Worm (Caenorhabditis elegans) whole organism, L1 larva: ENCODE measurements around the gene dgk-2.

ENCODE experiments used
- Y116A8C.19 ChIP-seq: sonication (generic microtip); optimal IDR thresholded peaks from 2 replicates; lab custom pipeline; 2016; ENCODE audit warnings: missing compliant biosample characterization, missing genetic modification characterization, borderline replicate concordance
- alr-1 ChIP-seq: fragments of 200-800 bp; sonication (Bioruptor generic); optimal IDR thresholded peaks from 2 replicates; lab custom pipeline; 2018; ENCODE audit warnings: borderline replicate concordance, mild to moderate bottlenecking, missing genetic modification characterization, missing compliant biosample characterization
- ama-1 ChIP-seq: fragments of 150-350 bp; optimal IDR thresholded peaks from 2 replicates; lab custom pipeline; 2014
- ces-1 ChIP-seq: fragments of 150-350 bp; optimal IDR thresholded peaks from 2 replicates; lab custom pipeline; 2014; ENCODE audit warnings: missing biosample characterization, missing genetic modification reagents, missing genetic modification characterization
- egl-13 ChIP-seq: sonication (generic microtip); optimal IDR thresholded peaks from 2 replicates; lab custom pipeline; 2016; ENCODE audit warnings: missing genotype, missing genetic modification reagents, missing genetic modification characterization, missing compliant biosample characterization
- fkh-4 ChIP-seq: sonication (generic microtip); optimal IDR thresholded peaks from 2 replicates; lab custom pipeline; 2016; ENCODE audit warnings: missing compliant biosample characterization, missing genetic modification characterization, borderline replicate concordance
- hpl-2 ChIP-seq: fragments of 150-350 bp; optimal IDR thresholded peaks from 2 replicates; lab custom pipeline; 2014; ENCODE audit warnings: missing biosample characterization, missing genetic modification reagents, missing genetic modification characterization
- isw-1 ChIP-seq: fragments of 200-800 bp; sonication (Bioruptor generic); IDR thresholded peaks from 2 replicates; pipeline ENCODE4 v1.3.6; 2022; ENCODE audit warnings: missing genetic modification characterization, missing compliant biosample characterization
- lin-14 ChIP-seq: fragments of 200-800 bp; sonication (Bioruptor generic); optimal IDR thresholded peaks from 2 replicates; lab custom pipeline; 2018; ENCODE audit warnings: mild to moderate bottlenecking, missing genetic modification characterization, moderate library complexity, missing compliant biosample characterization
- mab-9 ChIP-seq: fragments of 200-800 bp; sonication (Bioruptor generic); IDR thresholded peaks from 2 replicates; pipeline ENCODE4 v1.3.6; 2022; ENCODE audit warnings: missing genetic modification reagents, missing genetic modification characterization, missing compliant biosample characterization
- nhr-76 ChIP-seq: sonication (generic microtip); optimal IDR thresholded peaks from 2 replicates; lab custom pipeline; 2017; ENCODE audit warnings: missing biosample characterization, missing genetic modification characterization
- sox-4 ChIP-seq: sonication (generic microtip); optimal IDR thresholded peaks from 2 replicates; lab custom pipeline; 2016; ENCODE audit warnings: missing genetic modification characterization, missing compliant biosample characterization
- sup-37 ChIP-seq: fragments of 200-800 bp; sonication (Bioruptor generic); optimal IDR thresholded peaks from 2 replicates; lab custom pipeline; 2018; ENCODE audit warnings: mild to moderate bottlenecking, missing genetic modification characterization, missing compliant biosample characterization
- unc-30 ChIP-seq: sonication (generic microtip); optimal IDR thresholded peaks from 2 replicates; lab custom pipeline; 2017; ENCODE audit warnings: missing biosample characterization, missing genetic modification characterization
- vab-15 ChIP-seq: sonication (generic microtip); optimal IDR thresholded peaks from 2 replicates; lab custom pipeline; 2017; ENCODE audit warnings: missing genotype, mild to moderate bottlenecking, missing genetic modification characterization, missing compliant biosample characterization
- zip-4 ChIP-seq: fragments of 200-800 bp; sonication (Bioruptor generic); optimal IDR thresholded peaks from 2 replicates; lab custom pipeline; 2018; ENCODE audit warnings: mild to moderate bottlenecking, missing genetic modification characterization, moderate library complexity, missing compliant biosample characterization

dgk-2 gene

DNA sequence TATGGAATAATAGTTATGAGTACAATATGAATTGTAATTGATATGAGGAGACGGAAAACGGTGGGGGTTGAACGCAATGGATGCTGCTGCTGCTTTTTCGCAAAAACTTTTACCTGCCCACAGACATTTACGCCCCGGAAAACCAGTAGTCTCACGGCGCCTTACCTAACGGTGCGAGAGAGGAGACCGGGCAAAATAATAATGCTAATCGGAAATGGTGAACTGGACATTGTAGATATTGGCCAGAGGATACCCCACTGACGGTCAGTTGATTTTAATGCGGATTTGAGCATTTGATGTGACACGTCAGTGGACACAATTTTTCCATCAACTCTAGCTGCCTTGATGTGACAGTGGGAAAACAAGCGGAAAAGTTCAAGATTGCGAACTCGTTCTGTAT, 55.9 kb downstream of the dgk-2 start, which contains the start of gene mltn-13:
Gene mltn-13 (minus strand): TSS at position 101 of the 400 bp plus-strand sequence.
- TF ChIP-seq sox-4 (tag; lab: Kevin White, UChicago) = no peak
- no peak for TF ChIP-seq vab-15 (tag; lab: Kevin White, UChicago)
- no peak for TF ChIP-seq zip-4
- TF ChIP-seq alr-1 (tag; lab: Kevin White, UChicago) = no peak
- no peak for TF ChIP-seq isw-1 (GFP tag; lab: Robert Waterston, UW)
- TF ChIP-seq nhr-76 (tag; lab: Kevin White, UChicago) = no peak
- TF ChIP-seq unc-30 = no peak
- no peak for TF ChIP-seq egl-13
- TF ChIP-seq ces-1 (GFP tag; lab: Kevin White, UChicago) = no peak
- no peak for TF ChIP-seq sup-37
- no peak for TF ChIP-seq ama-1 (lab: Kevin White, UChicago)
- TF ChIP-seq fkh-4 (tag; lab: Kevin White, UChicago) = no peak
- TF ChIP-seq lin-14 (GFP tag; lab: Kevin White, UChicago) = no peak
- no peak for TF ChIP-seq hpl-2
- TF ChIP-seq Y116A8C.19 (tag; lab: Kevin White, UChicago) = no peak
- TF ChIP-seq mab-9 = no peak
